Worm (Caenorhabditis elegans) whole organism, midembryonic: ENCODE data around the gene nsph-4.1.

Experiments used
- klf-2 ChIP-seq: fragments of 200-800 bp; sonication (Bioruptor generic); conservative IDR thresholded peaks from 2 replicates; pipeline ENCODE4 v1.3.6; 2022; ENCODE audit warnings: missing genetic modification reagents, missing genetic modification characterization, missing compliant biosample characterization
- med-1 ChIP-seq: sonication (generic microtip); optimal IDR thresholded peaks from 2 replicates; lab custom pipeline; 2017; ENCODE audit warnings: missing genetic modification characterization, mild to moderate bottlenecking, missing compliant biosample characterization, antibody characterized with exemption, missing genetic modification reagents; ENCODE audit not compliant: insufficient read depth
- ztf-23 ChIP-seq: fragments of 200-800 bp; sonication (Bioruptor generic); IDR thresholded peaks from 2 replicates; pipeline ENCODE4 v1.3.6; 2022; ENCODE audit warnings: missing genetic modification reagents, missing genetic modification characterization, missing compliant biosample characterization

DNA sequence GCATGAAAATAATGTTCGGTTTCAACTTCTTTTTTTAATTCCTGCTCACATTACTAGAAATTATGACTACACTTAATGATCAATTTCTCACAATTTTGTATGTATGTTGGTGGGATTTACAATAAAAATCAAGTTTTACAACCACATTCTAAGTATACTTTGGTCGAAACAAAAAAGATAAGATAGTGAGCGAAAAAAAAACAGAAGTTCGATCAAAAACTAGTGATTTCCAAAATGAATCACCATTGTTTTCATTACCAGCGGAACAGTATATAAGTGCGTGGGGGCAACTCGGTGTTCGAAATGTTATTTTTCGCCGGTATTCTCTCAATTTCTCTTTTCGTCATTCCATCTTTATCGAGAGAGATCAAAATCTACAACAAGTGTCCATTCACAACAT lies 3.9 kb downstream of the nsph-4.1 start, which contains the start of gene thn-5:
- TF ChIP-seq klf-2 (GFP tag; lab: Robert Waterston, UW), result no peak
- TF ChIP-seq med-1, result no peak
- no peak for TF ChIP-seq ztf-23 (GFP tag; lab: Robert Waterston, UW)
